Fruit fly (Drosophila melanogaster) whole organism, embryonic: ENCODE results near the gene CG3517.

Source experiments
- Atf6 ChIP-seq: fragments of 200-800 bp; sonication (Bioruptor generic); IDR thresholded peaks from 2 replicates; pipeline ENCODE4 v1.3.6; 2022; ENCODE audit warnings: missing biosample characterization, missing genetic modification characterization
- B-H1 ChIP-seq: fragments of 200-800 bp; sonication (Bioruptor generic); IDR thresholded peaks from 3 replicates; pipeline ENCODE4 v1.3.6; 2022; ENCODE audit warnings: missing biosample characterization, missing genetic modification characterization
- CG1024 ChIP-seq: fragments of 200-800 bp; sonication (Bioruptor generic); IDR thresholded peaks from 2 replicates; pipeline ENCODE4 v1.3.6; 2022; ENCODE audit warnings: missing biosample characterization, missing genetic modification characterization
- CG10366 ChIP-seq: fragments of 200-800 bp; sonication (Bioruptor generic); IDR thresholded peaks from 2 replicates; pipeline ENCODE4 v1.3.6; 2022; ENCODE audit warnings: missing biosample characterization, missing genetic modification characterization
- CG10979 ChIP-seq: fragments of 200-800 bp; sonication (Bioruptor generic); optimal IDR thresholded peaks from 2 replicates; lab custom pipeline; 2018; ENCODE audit warnings: missing biosample characterization, mild to moderate bottlenecking, missing genetic modification characterization, moderate library complexity
- CG14710 ChIP-seq: fragments of 200-800 bp; sonication (Bioruptor generic); optimal IDR thresholded peaks from 3 replicates; lab custom pipeline; 2019; ENCODE audit warnings: missing biosample characterization, mild to moderate bottlenecking, missing genetic modification characterization, moderate library complexity
- CG16815 ChIP-seq: fragments of 200-800 bp; sonication (Bioruptor generic); optimal IDR thresholded peaks from 3 replicates; lab custom pipeline; 2017; ENCODE audit warnings: missing biosample characterization, mild to moderate bottlenecking, missing genetic modification characterization
- CG17328 ChIP-seq: fragments of 200-800 bp; sonication (Bioruptor generic); IDR thresholded peaks from 2 replicates; pipeline ENCODE4 v1.3.6; 2022; ENCODE audit warnings: missing biosample characterization, missing genetic modification characterization
- CG17359 ChIP-seq: fragments of 200-800 bp; sonication (Bioruptor generic); optimal IDR thresholded peaks from 3 replicates; lab custom pipeline; 2018; ENCODE audit warnings: missing biosample characterization, mild to moderate bottlenecking, missing genetic modification characterization, moderate library complexity
- CG17385 ChIP-seq: fragments of 200-800 bp; sonication (Bioruptor generic); optimal IDR thresholded peaks from 3 replicates; lab custom pipeline; 2018; ENCODE audit warnings: missing biosample characterization, mild to moderate bottlenecking, missing genetic modification characterization
- CG17568 ChIP-seq: fragments of 200-800 bp; sonication (Bioruptor generic); optimal IDR thresholded peaks from 2 replicates; lab custom pipeline; 2018; ENCODE audit warnings: missing biosample characterization, mild to moderate bottlenecking, missing genetic modification characterization, moderate library complexity
- CG18599 ChIP-seq: fragments of 200-800 bp; sonication (Bioruptor generic); optimal IDR thresholded peaks from 3 replicates; lab custom pipeline; 2017; ENCODE audit warnings: missing biosample characterization, missing genetic modification characterization, mild to moderate bottlenecking, moderate library complexity, missing genetic modification reagents
- CG2712 ChIP-seq: fragments of 200-800 bp; optimal IDR thresholded peaks from 3 replicates; lab custom pipeline; 2019; ENCODE audit warnings: missing biosample characterization, mild to moderate bottlenecking, missing genetic modification characterization, moderate library complexity
- CG2889 ChIP-seq: fragments of 200-800 bp; sonication (Bioruptor generic); IDR thresholded peaks from 3 replicates; pipeline ENCODE4 v1.3.6; 2022; ENCODE audit warnings: missing biosample characterization, missing genetic modification characterization
- CG30020 ChIP-seq: fragments of 200-800 bp; optimal IDR thresholded peaks from 2 replicates; lab custom pipeline; 2019; ENCODE audit warnings: missing biosample characterization, mild to moderate bottlenecking, missing genetic modification characterization, moderate library complexity
- CG31365 ChIP-seq: fragments of 200-800 bp; sonication (Bioruptor generic); optimal IDR thresholded peaks from 2 replicates; lab custom pipeline; 2018; ENCODE audit warnings: missing biosample characterization, mild to moderate bottlenecking, missing genetic modification characterization
- CG32767 ChIP-seq: fragments of 200-800 bp; sonication (Bioruptor generic); IDR thresholded peaks from 2 replicates; pipeline ENCODE4 v1.3.6; 2022; ENCODE audit warnings: missing biosample characterization, missing genetic modification characterization
- CG34422 ChIP-seq: fragments of 200-800 bp; sonication (Bioruptor generic); IDR thresholded peaks from 3 replicates; pipeline ENCODE4 v1.3.6; 2022; ENCODE audit warnings: missing biosample characterization, missing genetic modification characterization
- CG4820 ChIP-seq: fragments of 200-800 bp; sonication (Bioruptor generic); optimal IDR thresholded peaks from 3 replicates; lab custom pipeline; 2016; ENCODE audit warnings: missing biosample characterization, missing genetic modification characterization
- CG5180 ChIP-seq: fragments of 200-800 bp; sonication (Bioruptor generic); optimal IDR thresholded peaks from 3 replicates; lab custom pipeline; 2017; ENCODE audit warnings: missing biosample characterization, missing genetic modification characterization, mild to moderate bottlenecking, moderate library complexity, missing genetic modification reagents
- CG5245 ChIP-seq: fragments of 200-800 bp; sonication (Bioruptor generic); optimal IDR thresholded peaks from 3 replicates; lab custom pipeline; 2016; ENCODE audit warnings: missing biosample characterization, missing genetic modification characterization
- CG7556 ChIP-seq: fragments of 200-800 bp; sonication (Bioruptor generic); optimal IDR thresholded peaks from 2 replicates; lab custom pipeline; 2017; ENCODE audit warnings: missing biosample characterization, mild to moderate bottlenecking, missing genetic modification characterization
- CG7963 ChIP-seq: fragments of 200-800 bp; sonication (Bioruptor generic); IDR thresholded peaks from 3 replicates; pipeline ENCODE4 v1.3.6; 2022; ENCODE audit warnings: missing biosample characterization, missing genetic modification characterization; ENCODE audit not compliant: partially characterized antibody
- CG8290 ChIP-seq, 3 experiments: fragments of 200-800 bp; sonication (Bioruptor generic); optimal IDR thresholded peaks; 2 replicates each; lab custom pipeline; 2016 to 2019; ENCODE audit warnings: missing biosample characterization in 3 of 3, missing genetic modification characterization in 3 of 3, mild to moderate bottlenecking in 2 of 3, moderate library complexity in 1 of 3
- D19A ChIP-seq: fragments of 200-800 bp; optimal IDR thresholded peaks from 3 replicates; lab custom pipeline; 2019; ENCODE audit warnings: missing biosample characterization, mild to moderate bottlenecking, missing genetic modification characterization, moderate library complexity
- Eip74EF ChIP-seq, 2 experiments: fragments of 200-800 bp in 1 of 2; fragments of >200 bp in 1 of 2; sonication (Bioruptor generic) in 1 of 2; optimal IDR thresholded peaks; 2 replicates each; lab custom pipeline; 2017 to 2019; ENCODE audit warnings: missing biosample characterization in 2 of 2, missing genetic modification characterization in 2 of 2, mild to moderate bottlenecking in 1 of 2, moderate library complexity in 1 of 2
- Fer3 ChIP-seq: fragments of 200-800 bp; sonication (Bioruptor generic); optimal IDR thresholded peaks from 2 replicates; lab custom pipeline; 2018; ENCODE audit warnings: missing biosample characterization, mild to moderate bottlenecking, missing genetic modification characterization, moderate library complexity
- Gug ChIP-seq: fragments of 200-800 bp; sonication (Bioruptor generic); IDR thresholded peaks from 4 replicates; pipeline ENCODE4 v1.3.6; 2022; ENCODE audit warnings: missing biosample characterization, missing genetic modification characterization
- H15 ChIP-seq: fragments of 200-800 bp; sonication (Bioruptor generic); IDR thresholded peaks from 3 replicates; pipeline ENCODE4 v1.3.6; 2022; ENCODE audit warnings: missing biosample characterization, missing genetic modification characterization
- Hmx ChIP-seq: fragments of 200-800 bp; sonication (Bioruptor generic); optimal IDR thresholded peaks from 2 replicates; lab custom pipeline; 2016; ENCODE audit warnings: missing biosample characterization, missing genetic modification characterization
- Hr3 ChIP-seq: fragments of 200-800 bp; sonication (Bioruptor generic); optimal IDR thresholded peaks from 3 replicates; lab custom pipeline; 2016; ENCODE audit warnings: missing biosample characterization, missing genetic modification characterization
- Ptx1 ChIP-seq: fragments of 200-800 bp; sonication (Bioruptor generic); IDR thresholded peaks from 2 replicates; pipeline ENCODE4 v1.3.6; 2022; ENCODE audit warnings: missing biosample characterization, missing genetic modification characterization
- Sin3A ChIP-seq: fragments of >200 bp; optimal IDR thresholded peaks from 2 replicates; lab custom pipeline; 2018
- Trl ChIP-seq, 3 experiments: fragments of >200 bp in 2 of 3; fragments of 200-800 bp in 1 of 3; sonication (Bioruptor generic) in 1 of 3; optimal IDR thresholded peaks; 2 replicates in 1 of 3; 3 replicates in 2 of 3; lab custom pipeline; 2016 to 2017; ENCODE audit warnings: missing biosample characterization in 1 of 3, missing genetic modification characterization in 1 of 3
- ap ChIP-seq: fragments of 200-800 bp; sonication (Bioruptor generic); IDR thresholded peaks from 2 replicates; pipeline ENCODE4 v1.3.6; 2022; ENCODE audit warnings: missing biosample characterization, missing genetic modification characterization
- cato ChIP-seq: fragments of 200-800 bp; sonication (Bioruptor generic); optimal IDR thresholded peaks from 2 replicates; lab custom pipeline; 2016; ENCODE audit warnings: missing biosample characterization, missing genetic modification characterization, borderline replicate concordance
- dysf ChIP-seq: fragments of 200-800 bp; sonication (Bioruptor generic); IDR thresholded peaks from 3 replicates; pipeline ENCODE4 v1.3.6; 2022; ENCODE audit warnings: missing biosample characterization, missing genetic modification characterization
- ewg ChIP-seq: fragments of 200-800 bp; sonication (Bioruptor generic); optimal IDR thresholded peaks from 3 replicates; lab custom pipeline; 2017; ENCODE audit warnings: mild to moderate bottlenecking, missing biosample characterization, missing genetic modification reagents, missing genetic modification characterization
- gcm ChIP-seq: fragments of 200-800 bp; sonication (Bioruptor generic); optimal IDR thresholded peaks from 2 replicates; lab custom pipeline; 2019; ENCODE audit warnings: missing biosample characterization, mild to moderate bottlenecking, missing genetic modification characterization, moderate library complexity
- gcm2 ChIP-seq: fragments of 200-800 bp; sonication (Bioruptor generic); optimal IDR thresholded peaks from 2 replicates; lab custom pipeline; 2016; ENCODE audit warnings: missing biosample characterization, missing genetic modification characterization
- kay ChIP-seq: fragments of 200-800 bp; sonication (Bioruptor generic); optimal IDR thresholded peaks from 2 replicates; lab custom pipeline; 2016; ENCODE audit warnings: missing biosample characterization, missing genetic modification characterization
- maf-S ChIP-seq: fragments of 200-800 bp; sonication (Bioruptor generic); optimal IDR thresholded peaks from 2 replicates; lab custom pipeline; 2016; ENCODE audit warnings: missing biosample characterization, missing genetic modification characterization
- nmo ChIP-seq: fragments of 200-800 bp; sonication (Bioruptor generic); optimal IDR thresholded peaks from 2 replicates; lab custom pipeline; 2018; ENCODE audit warnings: missing biosample characterization, mild to moderate bottlenecking, missing genetic modification characterization, moderate library complexity
- psq ChIP-seq: fragments of 200-800 bp; sonication (Bioruptor generic); optimal IDR thresholded peaks from 2 replicates; lab custom pipeline; 2017; ENCODE audit warnings: missing biosample characterization, missing genetic modification characterization
- rib ChIP-seq: fragments of 200-800 bp; sonication (Bioruptor generic); IDR thresholded peaks from 2 replicates; pipeline ENCODE4 v1.3.6; 2022; ENCODE audit warnings: missing biosample characterization, missing genetic modification characterization
- sens-2 ChIP-seq: fragments of 200-800 bp; sonication (Bioruptor generic); IDR thresholded peaks from 2 replicates; pipeline ENCODE4 v1.3.6; 2022; ENCODE audit warnings: missing biosample characterization, missing genetic modification characterization
- sim ChIP-seq: fragments of 200-800 bp; sonication (Bioruptor generic); IDR thresholded peaks from 2 replicates; pipeline ENCODE4 v1.3.6; 2022; ENCODE audit warnings: missing biosample characterization, missing genetic modification characterization
- so ChIP-seq: fragments of 200-800 bp; sonication (Bioruptor generic); IDR thresholded peaks from 3 replicates; pipeline ENCODE4 v1.3.6; 2022; ENCODE audit warnings: missing biosample characterization, missing genetic modification characterization
- trem ChIP-seq: fragments of 200-800 bp; optimal IDR thresholded peaks from 3 replicates; lab custom pipeline; 2019; ENCODE audit warnings: missing biosample characterization, mild to moderate bottlenecking, missing genetic modification characterization, moderate library complexity
- wor ChIP-seq: fragments of 200-800 bp; sonication (Bioruptor generic); IDR thresholded peaks from 2 replicates; pipeline ENCODE4 v1.3.6; 2022; ENCODE audit warnings: missing biosample characterization, missing genetic modification characterization

The CG3517 gene

DNA sequence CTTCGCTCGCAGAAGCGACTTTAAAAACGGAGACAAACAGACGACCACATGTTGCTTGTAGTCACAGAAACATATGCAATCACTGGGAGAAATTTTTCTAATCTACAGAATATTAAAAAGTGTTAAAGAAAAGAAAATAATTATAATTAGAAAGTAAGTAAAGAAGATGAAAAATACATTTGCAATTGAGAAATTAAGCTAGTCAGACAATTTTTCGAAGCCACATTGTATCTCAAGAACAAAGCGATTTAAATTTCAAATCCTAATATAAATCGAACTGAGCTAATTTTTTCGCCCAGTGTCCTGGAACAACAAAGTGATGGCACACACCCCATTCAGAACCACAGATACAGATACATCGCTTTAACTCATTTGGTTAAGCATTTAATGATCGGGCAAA, 40.3 kb upstream of the CG3517 start (continued):
- peak; percentile 39 for TF ChIP-seq CG16815 (GFP tag; lab: Kevin White, UChicago)
- no peak for TF ChIP-seq CG2889 (GFP tag; lab: Robert Waterston, UW)
- TF ChIP-seq CG17328 (GFP tag; lab: Robert Waterston, UW), result peak; percentile 50; the same call in 1 of the 2 replicates
- TF ChIP-seq rib, result no peak
- TF ChIP-seq Gug (GFP tag; lab: Robert Waterston, UW), result no peak; the same call in 3 of the 4 replicates
- peak; percentile 26 for TF ChIP-seq CG30020
- peak; percentile 48; the same call in 1 of the 2 replicates for TF ChIP-seq sim (GFP tag; lab: Robert Waterston, UW)
- TF ChIP-seq so (GFP tag; lab: Robert Waterston, UW), result no peak
- no peak for TF ChIP-seq CG7963
- peak; percentile 86 for TF ChIP-seq nmo (GFP tag; lab: Kevin White, UChicago)
- TF ChIP-seq B-H1 (GFP tag; lab: Robert Waterston, UW), result no peak
- TF ChIP-seq CG34422 (GFP tag; lab: Robert Waterston, UW), result 0 out of 3 replicates have a peak, but pooled peaks have one; percentile 52
- TF ChIP-seq Atf6 (GFP tag; lab: Robert Waterston, UW), result no peak
- TF ChIP-seq kay, result no peak
- TF ChIP-seq CG17359 (tag; lab: Kevin White, UChicago), result peak; percentile 70
- no peak for TF ChIP-seq Trl (optimal IDR thresholded peaks at IDR 0.05; lab: Kevin White, UChicago)
- peak; percentile 15 for TF ChIP-seq Trl (GFP tag; optimal IDR thresholded peaks at IDR 0.05; lab: Kevin White, UChicago)
- TF ChIP-seq trem (tag; lab: Kevin White, UChicago), result peak; percentile 73
- no peak for TF ChIP-seq Sin3A
- TF ChIP-seq cato (GFP tag; lab: Kevin White, UChicago), result peak; percentile 25
- peak; percentile 72 for TF ChIP-seq CG7556
- peak; percentile 66 for TF ChIP-seq Ptx1 (GFP tag; lab: Robert Waterston, UW)
- TF ChIP-seq CG5245 (GFP tag; lab: Kevin White, UChicago), result peak; percentile 54
- peak; percentile 61 for TF ChIP-seq CG17385 (GFP tag; lab: Kevin White, UChicago)
- peak; percentile 50; the same call in 2 of the 3 replicates for TF ChIP-seq dysf (GFP tag; lab: Robert Waterston, UW)
- TF ChIP-seq CG1024 (GFP tag; lab: Robert Waterston, UW), result no peak
- peak; percentile 22 for TF ChIP-seq Fer3 (tag; lab: Kevin White, UChicago)
- peak; percentile 16 for TF ChIP-seq CG17568
- peak; percentile 75 for TF ChIP-seq D19A (tag; lab: Kevin White, UChicago)
- TF ChIP-seq gcm2, result no peak
- TF ChIP-seq H15, result peak; percentile 30; the same call in 1 of the 3 replicates
- TF ChIP-seq CG10366 (GFP tag; lab: Robert Waterston, UW), result 0 out of 2 replicates have a peak, but pooled peaks have one; percentile 30
- peak; percentile 66 for TF ChIP-seq CG4820 (GFP tag; lab: Kevin White, UChicago)
- no peak for TF ChIP-seq CG32767 (GFP tag; lab: Robert Waterston, UW)
- TF ChIP-seq wor (GFP tag; lab: Robert Waterston, UW), result no peak
- TF ChIP-seq Eip74EF (GFP tag; optimal IDR thresholded peaks at IDR 0.05; lab: Kevin White, UChicago), result peak in 1 of 2 experiments; percentile 54
- TF ChIP-seq Hmx (GFP tag; lab: Kevin White, UChicago), result no peak
- peak; percentile 47 for TF ChIP-seq ewg
- TF ChIP-seq CG8290 (GFP tag; optimal IDR thresholded peaks at IDR 0.05; lab: Kevin White, UChicago), result peak; percentile 35
- no peak for TF ChIP-seq CG8290 (tag; optimal IDR thresholded peaks at IDR 0.05; lab: Kevin White, UChicago)
- TF ChIP-seq CG18599 (GFP tag; lab: Kevin White, UChicago), result peak; percentile 65
- TF ChIP-seq CG2712 (tag; lab: Kevin White, UChicago), result peak; percentile 93
- no peak for TF ChIP-seq CG31365
- TF ChIP-seq gcm (GFP tag; lab: Kevin White, UChicago), result peak; percentile 74
- 0 out of 2 replicates have a peak, but pooled peaks have one; percentile 4 for TF ChIP-seq ap (GFP tag; lab: Robert Waterston, UW)
- TF ChIP-seq sens-2 (GFP tag; lab: Robert Waterston, UW), result no peak
- TF ChIP-seq CG10979 (tag; lab: Kevin White, UChicago), result peak; percentile 91
- TF ChIP-seq maf-S (GFP tag; lab: Kevin White, UChicago), result no peak
- TF ChIP-seq Hr3 (GFP tag; lab: Kevin White, UChicago), result peak; percentile 47
- peak; percentile 21 for TF ChIP-seq CG5180 (GFP tag; lab: Kevin White, UChicago)
- peak; percentile 4 for TF ChIP-seq psq (GFP tag; lab: Kevin White, UChicago)
- peak; percentile 85 for TF ChIP-seq CG14710 (tag; lab: Kevin White, UChicago)
